Fruit fly (Drosophila melanogaster): ENCODE results near the gene Spt6.

dm6 chrX:6264456-6264855, 3.1 kb upstream of the Spt6 start:
- no peak for TF ChIP-seq usp (GFP tag; optimal IDR thresholded peaks at IDR 0.05)
- TF ChIP-seq EcR (GFP tag; optimal IDR thresholded peaks at IDR 0.05) = no peak
